Fruit fly (Drosophila melanogaster): Measurements from ENCODE around the gene Myt1.

Gene Myt1

dm6 chr3L:5770817-5771425 is 8.5 kb downstream of the Myt1 start:
- TF ChIP-seq rn (GFP tag; IDR thresholded peaks at IDR 0.05) = no peak
- TF ChIP-seq CG8159 (tag; optimal IDR thresholded peaks at IDR 0.05) = peak; percentile 85
- no peak for TF ChIP-seq D1 (tag; optimal IDR thresholded peaks at IDR 0.05)
- TF ChIP-seq CG15710 (tag; optimal IDR thresholded peaks at IDR 0.05) = peak; percentile 80
- peak; percentile 58; the same call in 1 of the 3 replicates for TF ChIP-seq fd96Ca (GFP tag; IDR thresholded peaks at IDR 0.05)
- TF ChIP-seq CG8301 (tag; optimal IDR thresholded peaks at IDR 0.05) = peak; percentile 87
- peak; percentile 28 for TF ChIP-seq gl (tag; optimal IDR thresholded peaks at IDR 0.05)
- TF ChIP-seq CG14655 (GFP tag; optimal IDR thresholded peaks at IDR 0.05) = no peak
- TF ChIP-seq CG17806 (tag; optimal IDR thresholded peaks at IDR 0.05) = peak; percentile 84
- TF ChIP-seq CG13204 (GFP tag; optimal IDR thresholded peaks at IDR 0.05) = peak; percentile 24
- no peak for TF ChIP-seq EcR (GFP tag; optimal IDR thresholded peaks at IDR 0.05)
- TF ChIP-seq Snoo (tag; optimal IDR thresholded peaks at IDR 0.05) = peak; percentile 78
- peak; percentile 58 for TF ChIP-seq Ets98B (GFP tag; IDR thresholded peaks at IDR 0.05)
- peak; percentile 77 for TF ChIP-seq CG34367 (tag; optimal IDR thresholded peaks at IDR 0.05)
- TF ChIP-seq CG32121 (GFP tag; IDR thresholded peaks at IDR 0.05) = peak; percentile 65
- no peak for TF ChIP-seq CG10348 (GFP tag; IDR thresholded peaks at IDR 0.05)
- peak; percentile 79 for TF ChIP-seq CG9948 (tag; optimal IDR thresholded peaks at IDR 0.05)
- peak; percentile 82 for TF ChIP-seq CG4496 (GFP tag; IDR thresholded peaks at IDR 0.05)
- TF ChIP-seq Pif1B (GFP tag; optimal IDR thresholded peaks at IDR 0.05) = no peak
- peak; percentile 34; the same call in 1 of the 2 replicates for TF ChIP-seq CG12605 (GFP tag; IDR thresholded peaks at IDR 0.05)
- TF ChIP-seq Pif1A (GFP tag; optimal IDR thresholded peaks at IDR 0.05) = no peak

dm6 chr3L:5770113-5770798 is 9.1 kb downstream of the Myt1 start:
- TF ChIP-seq CG14655 (GFP tag; optimal IDR thresholded peaks at IDR 0.05) = no peak
- peak; percentile 76 for TF ChIP-seq CG12605 (GFP tag; IDR thresholded peaks at IDR 0.05)
- peak; percentile 40 for TF ChIP-seq Ets98B (GFP tag; IDR thresholded peaks at IDR 0.05)
- peak; percentile 93 for TF ChIP-seq CG13204 (GFP tag; optimal IDR thresholded peaks at IDR 0.05)
- peak; percentile 69 for TF ChIP-seq Pif1B (GFP tag; optimal IDR thresholded peaks at IDR 0.05)
- TF ChIP-seq CG8159 (tag; optimal IDR thresholded peaks at IDR 0.05) = peak; percentile 82
- peak; percentile 82 for TF ChIP-seq CG34367 (tag; optimal IDR thresholded peaks at IDR 0.05)
- peak; percentile 94 for TF ChIP-seq EcR (GFP tag; optimal IDR thresholded peaks at IDR 0.05)
- peak; percentile 97 for TF ChIP-seq gl (tag; optimal IDR thresholded peaks at IDR 0.05)
- TF ChIP-seq CG9948 (tag; optimal IDR thresholded peaks at IDR 0.05) = peak; percentile 66
- TF ChIP-seq CG17806 (tag; optimal IDR thresholded peaks at IDR 0.05) = peak; percentile 59
- TF ChIP-seq CG15710 (tag; optimal IDR thresholded peaks at IDR 0.05) = peak; percentile 86
- peak; percentile 51 for TF ChIP-seq CG32121 (GFP tag; IDR thresholded peaks at IDR 0.05)
- peak; percentile 74 for TF ChIP-seq fd96Ca (GFP tag; IDR thresholded peaks at IDR 0.05)
- peak; percentile 56 for TF ChIP-seq Snoo (tag; optimal IDR thresholded peaks at IDR 0.05)
- TF ChIP-seq CG4496 (GFP tag; IDR thresholded peaks at IDR 0.05) = peak; percentile 78
- TF ChIP-seq rn (GFP tag; IDR thresholded peaks at IDR 0.05) = peak; percentile 50; the same call in 1 of the 2 replicates
- no peak for TF ChIP-seq CG10348 (GFP tag; IDR thresholded peaks at IDR 0.05)
- no peak for TF ChIP-seq Pif1A (GFP tag; optimal IDR thresholded peaks at IDR 0.05)
- peak; percentile 64 for TF ChIP-seq CG8301 (tag; optimal IDR thresholded peaks at IDR 0.05)
- TF ChIP-seq D1 (tag; optimal IDR thresholded peaks at IDR 0.05) = no peak

dm6 chr3L:5768532-5769497 is 10.6 kb downstream of the Myt1 start, which contains the start of the genes Ppat-Dpck and scny:
Ppat-Dpck (minus strand) TSS chr3L:5768794.
scny (plus strand) TSS chr3L:5769002.
- TF ChIP-seq EcR (GFP tag; optimal IDR thresholded peaks at IDR 0.05) = peak; percentile 82
- TF ChIP-seq CG4496 (GFP tag; IDR thresholded peaks at IDR 0.05) = no peak
- TF ChIP-seq CG12605 (GFP tag; IDR thresholded peaks at IDR 0.05) = peak; percentile 57; the same call in 1 of the 2 replicates
- TF ChIP-seq gl (tag; optimal IDR thresholded peaks at IDR 0.05) = peak; percentile 17

dm6 chr3L:5765844-5766200 is 13.6 kb downstream of the Myt1 start, which contains the start of gene Txl:
Txl (plus strand) TSS chr3L:5765846.
- no peak for TF ChIP-seq CG17806 (tag; optimal IDR thresholded peaks at IDR 0.05)
- no peak for TF ChIP-seq EcR (GFP tag; optimal IDR thresholded peaks at IDR 0.05)
- TF ChIP-seq Pif1A (GFP tag; optimal IDR thresholded peaks at IDR 0.05) = no peak
- TF ChIP-seq Ets98B (GFP tag; IDR thresholded peaks at IDR 0.05) = no peak
- no peak for TF ChIP-seq CG4496 (GFP tag; IDR thresholded peaks at IDR 0.05)
- TF ChIP-seq D1 (tag; optimal IDR thresholded peaks at IDR 0.05) = no peak
- TF ChIP-seq Pif1B (GFP tag; optimal IDR thresholded peaks at IDR 0.05) = no peak
- TF ChIP-seq fd96Ca (GFP tag; IDR thresholded peaks at IDR 0.05) = no peak
- no peak for TF ChIP-seq CG15710 (tag; optimal IDR thresholded peaks at IDR 0.05)
- TF ChIP-seq CG32121 (GFP tag; IDR thresholded peaks at IDR 0.05) = no peak
- TF ChIP-seq gl (tag; optimal IDR thresholded peaks at IDR 0.05) = no peak
- TF ChIP-seq CG8301 (tag; optimal IDR thresholded peaks at IDR 0.05) = no peak
- TF ChIP-seq CG8159 (tag; optimal IDR thresholded peaks at IDR 0.05) = no peak
- TF ChIP-seq CG12605 (GFP tag; IDR thresholded peaks at IDR 0.05) = no peak
- no peak for TF ChIP-seq CG34367 (tag; optimal IDR thresholded peaks at IDR 0.05)
- TF ChIP-seq rn (GFP tag; IDR thresholded peaks at IDR 0.05) = no peak
- no peak for TF ChIP-seq CG13204 (GFP tag; optimal IDR thresholded peaks at IDR 0.05)

Data from whole organism, pupa.